Worm (Caenorhabditis elegans): Measurements from ENCODE around the gene T05A1.5.
A peak's percentile ranks its signal among the peaks of the same experiment; 100 is the strongest.

The T05A1.5 gene

ce11 chrIV:9510439-9510838 lies 35.6 kb upstream of the T05A1.5 start, which contains the start of gene C33A12.4:
TSS of gene C33A12.4 (minus strand) at chrIV:9510569.
- TF ChIP-seq hlh-30 (tag; optimal IDR thresholded peaks at IDR 0.05; ENCODE audit: insufficient read depth) (no peak), ttx-3 (tag; optimal IDR thresholded peaks at IDR 0.05) (no peak), hlh-13 (GFP tag; optimal IDR thresholded peaks at IDR 0.05) (no peak), sox-2 (GFP tag; IDR thresholded peaks at IDR 0.05) (no peak), tbx-2 (tag; optimal IDR thresholded peaks at IDR 0.05) (no peak), nhr-11 (tag; optimal IDR thresholded peaks at IDR 0.05) (no peak), elt-4 (tag; optimal IDR thresholded peaks at IDR 0.05) (no peak), ama-1 (optimal IDR thresholded peaks at IDR 0.05) (no peak), lin-11 (tag; optimal IDR thresholded peaks at IDR 0.05) (no peak), pat-9 (tag; optimal IDR thresholded peaks at IDR 0.05) (no peak), K02D7.2 (tag; optimal IDR thresholded peaks at IDR 0.05) (no peak), ztf-16 (tag; optimal IDR thresholded peaks at IDR 0.05) (no peak), ceh-2 (tag; optimal IDR thresholded peaks at IDR 0.05) (no peak), dve-1 (tag; optimal IDR thresholded peaks at IDR 0.05) (no peak), fax-1 (tag; optimal IDR thresholded peaks at IDR 0.05) (no peak), fkh-10 (GFP tag; optimal IDR thresholded peaks at IDR 0.05) (no peak), sdc-2 (tag; optimal IDR thresholded peaks at IDR 0.05) (no peak), odd-2 (tag; optimal IDR thresholded peaks at IDR 0.05) (no peak), ceh-31 (tag; optimal IDR thresholded peaks at IDR 0.05) (no peak), dmd-4 (tag; optimal IDR thresholded peaks at IDR 0.05; ENCODE audit: borderline replicate concordance) (no peak)

- peak; percentile 27 for TF ChIP-seq unc-55 (GFP tag; optimal IDR thresholded peaks at IDR 0.05)
- TF ChIP-seq T23F11.4 (GFP tag; optimal IDR thresholded peaks at IDR 0.05) = no peak
- peak; percentile 7 for TF ChIP-seq sdc-2 (tag; optimal IDR thresholded peaks at IDR 0.05)
- no peak for TF ChIP-seq K02D7.2 (tag; optimal IDR thresholded peaks at IDR 0.05)
- no peak for TF ChIP-seq ceh-34 (tag; optimal IDR thresholded peaks at IDR 0.05)
- TF ChIP-seq ceh-45 (GFP tag; IDR thresholded peaks at IDR 0.05) = no peak
- no peak for TF ChIP-seq pqm-1 (tag; optimal IDR thresholded peaks at IDR 0.05)
- peak; percentile 69 for TF ChIP-seq nfya-1 (tag; optimal IDR thresholded peaks at IDR 0.05)
- no peak for TF ChIP-seq odd-2 (tag; optimal IDR thresholded peaks at IDR 0.05)
- TF ChIP-seq ama-1 (optimal IDR thresholded peaks at IDR 0.05) = peak; percentile 67
- TF ChIP-seq pros-1 (tag; optimal IDR thresholded peaks at IDR 0.05) = peak; percentile 77
- TF ChIP-seq lin-11 (tag; optimal IDR thresholded peaks at IDR 0.05) = no peak
- no peak for TF ChIP-seq hlh-6 (tag; optimal IDR thresholded peaks at IDR 0.05)
- TF ChIP-seq hlh-15 (tag; optimal IDR thresholded peaks at IDR 0.05) = no peak
- TF ChIP-seq unc-42 (tag; optimal IDR thresholded peaks at IDR 0.05) = peak; percentile 67
- TF ChIP-seq ceh-6 (GFP tag; optimal IDR thresholded peaks at IDR 0.05) = no peak
- no peak for TF ChIP-seq ceh-30 (tag; optimal IDR thresholded peaks at IDR 0.05)
- no peak for TF ChIP-seq ceh-2 (tag; optimal IDR thresholded peaks at IDR 0.05)
- no peak for TF ChIP-seq zip-5 (tag; optimal IDR thresholded peaks at IDR 0.05)
- TF ChIP-seq mec-3 (tag; optimal IDR thresholded peaks at IDR 0.05; ENCODE audit: borderline replicate concordance) = no peak
- TF ChIP-seq ceh-31 (tag; optimal IDR thresholded peaks at IDR 0.05) = peak; percentile 31
- TF ChIP-seq pag-3 (tag; optimal IDR thresholded peaks at IDR 0.05; ENCODE audit: borderline replicate concordance) = no peak
- TF ChIP-seq fkh-6 (tag; optimal IDR thresholded peaks at IDR 0.05) = no peak
- TF ChIP-seq ceh-14 (tag; optimal IDR thresholded peaks at IDR 0.05) = no peak
- TF ChIP-seq ceh-48 (tag; optimal IDR thresholded peaks at IDR 0.05) = peak; percentile 1
Measured at ce11 chrIV:9511221-9511638, 34.9 kb upstream of the T05A1.5 start.

- no peak for TF ChIP-seq ztf-16 (tag; optimal IDR thresholded peaks at IDR 0.05)
- TF ChIP-seq hlh-6 (tag; optimal IDR thresholded peaks at IDR 0.05) = no peak
- no peak for TF ChIP-seq hlh-15 (tag; optimal IDR thresholded peaks at IDR 0.05)
- TF ChIP-seq pros-1 (tag; optimal IDR thresholded peaks at IDR 0.05) = no peak
- no peak for TF ChIP-seq ceh-34 (tag; optimal IDR thresholded peaks at IDR 0.05)
- no peak for TF ChIP-seq ceh-45 (GFP tag; IDR thresholded peaks at IDR 0.05)
- no peak for TF ChIP-seq madf-2 (tag; optimal IDR thresholded peaks at IDR 0.05)
- no peak for TF ChIP-seq ets-4 (tag; optimal IDR thresholded peaks at IDR 0.05)
Measured at ce11 chrIV:9511640-9512039, 34.4 kb upstream of the T05A1.5 start.

Measured in whole organism, late embryonic.